Worm (Caenorhabditis elegans) whole organism, late embryonic: ENCODE results near the gene egl-44.

Experiments used
- K09A11.1 ChIP-seq: sonication (generic microtip); optimal IDR thresholded peaks from 2 replicates; lab custom pipeline; 2017; ENCODE audit warnings: antibody characterized with exemption, mild to moderate bottlenecking, missing genetic modification characterization, missing compliant biosample characterization; ENCODE audit not compliant: insufficient read depth
- T23F11.4 ChIP-seq: fragments of 200-800 bp; sonication (Bioruptor generic); optimal IDR thresholded peaks from 2 replicates; lab custom pipeline; 2018; ENCODE audit warnings: mild to moderate bottlenecking, missing genetic modification characterization, missing compliant biosample characterization
- ahr-1 ChIP-seq: sonication (generic microtip); optimal IDR thresholded peaks from 2 replicates; lab custom pipeline; 2016; ENCODE audit warnings: missing genetic modification characterization, missing compliant biosample characterization
- ama-1 ChIP-seq: fragments of 150-350 bp; optimal IDR thresholded peaks from 2 replicates; lab custom pipeline; 2014
- ceh-30 ChIP-seq: fragments of 150-350 bp; optimal IDR thresholded peaks from 2 replicates; lab custom pipeline; 2014; ENCODE audit warnings: missing biosample characterization, missing genetic modification characterization
- ceh-31 ChIP-seq: sonication (generic microtip); optimal IDR thresholded peaks from 2 replicates; lab custom pipeline; 2016; ENCODE audit warnings: missing genetic modification characterization, missing compliant biosample characterization
- ceh-9 ChIP-seq: sonication (generic microtip); optimal IDR thresholded peaks from 2 replicates; lab custom pipeline; 2016; ENCODE audit warnings: mild to moderate bottlenecking, missing genetic modification characterization, inconsistent platforms, missing compliant biosample characterization
- ets-4 ChIP-seq: sonication (generic microtip); optimal IDR thresholded peaks from 2 replicates; lab custom pipeline; 2016; ENCODE audit warnings: missing genetic modification characterization, missing compliant biosample characterization
- hlh-13 ChIP-seq: fragments of 200-800 bp; sonication (Bioruptor generic); optimal IDR thresholded peaks from 2 replicates; lab custom pipeline; 2018; ENCODE audit warnings: mild to moderate bottlenecking, missing genetic modification characterization, missing compliant biosample characterization
- hlh-15 ChIP-seq: sonication (generic microtip); optimal IDR thresholded peaks from 2 replicates; lab custom pipeline; 2016; ENCODE audit warnings: missing genetic modification characterization, missing compliant biosample characterization
- nfya-1 ChIP-seq: sonication (generic microtip); optimal IDR thresholded peaks from 2 replicates; lab custom pipeline; 2017; ENCODE audit warnings: missing genetic modification characterization, mild to moderate bottlenecking, missing compliant biosample characterization, antibody characterized with exemption, moderate library complexity
- pag-3 ChIP-seq: sonication (generic microtip); optimal IDR thresholded peaks from 2 replicates; lab custom pipeline; 2016; ENCODE audit warnings: missing compliant biosample characterization, missing genetic modification characterization, borderline replicate concordance
- pha-4 ChIP-seq: fragments of 150-350 bp; optimal IDR thresholded peaks from 2 replicates; lab custom pipeline; 2018; ENCODE audit warnings: missing biosample characterization, missing genetic modification reagents, missing genetic modification characterization
- pros-1 ChIP-seq: fragments of 150-350 bp; optimal IDR thresholded peaks from 2 replicates; lab custom pipeline; 2014; ENCODE audit warnings: missing biosample characterization, missing genetic modification reagents, missing genetic modification characterization
- ref-2 ChIP-seq: sonication (generic microtip); optimal IDR thresholded peaks from 2 replicates; lab custom pipeline; 2016; ENCODE audit warnings: missing genetic modification characterization, missing compliant biosample characterization
- sdc-2 ChIP-seq: sonication (generic microtip); optimal IDR thresholded peaks from 2 replicates; lab custom pipeline; 2016; ENCODE audit warnings: missing genotype, missing genetic modification characterization, missing compliant biosample characterization
- sox-4 ChIP-seq: sonication (generic microtip); optimal IDR thresholded peaks from 2 replicates; lab custom pipeline; 2017; ENCODE audit warnings: mild to moderate bottlenecking, missing genetic modification characterization, inconsistent platforms, missing compliant biosample characterization
- unc-86 ChIP-seq: sonication (generic microtip); optimal IDR thresholded peaks from 2 replicates; lab custom pipeline; 2016; ENCODE audit warnings: missing genetic modification characterization, missing compliant biosample characterization

The egl-44 gene

DNA sequence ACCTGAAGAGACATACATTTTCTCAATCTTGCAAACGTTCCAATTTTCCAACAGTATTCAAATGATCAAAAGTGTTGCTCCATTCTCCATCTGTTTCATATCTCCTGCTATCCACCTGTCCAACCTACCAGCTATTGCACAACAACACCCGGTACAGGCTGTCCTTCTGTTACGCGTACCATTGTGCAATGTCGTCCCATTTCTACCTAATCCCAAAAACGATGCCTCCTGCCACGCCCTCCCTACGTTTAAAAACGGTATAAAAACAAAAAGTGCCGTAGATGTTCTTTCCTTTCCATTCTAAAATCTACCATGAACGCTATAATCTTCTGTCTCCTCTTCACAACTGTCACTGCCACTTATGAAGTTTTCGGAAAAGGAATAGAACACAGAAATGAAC lies 59.6 kb downstream of the egl-44 start, which contains the start of gene ins-2:
Gene ins-2, plus strand, starts transcription at position 301 of the 400 bp plus-strand sequence.
- TF ChIP-seq sdc-2 (tag; lab: Kevin White, UChicago) (no peak), hlh-15 (no peak), unc-86 (tag; lab: Kevin White, UChicago) (no peak), T23F11.4 (GFP tag; lab: Kevin White, UChicago) (no peak), ahr-1 (tag; lab: Kevin White, UChicago) (no peak), ceh-9 (tag; lab: Kevin White, UChicago) (no peak), pag-3 (tag; lab: Kevin White, UChicago) (no peak), ref-2 (tag; lab: Kevin White, UChicago) (no peak), ceh-31 (no peak), nfya-1 (tag; lab: Kevin White, UChicago) (no peak), ama-1 (lab: Kevin White, UChicago) (no peak), hlh-13 (no peak), ceh-30 (no peak), K09A11.1 (tag; lab: Kevin White, UChicago) (no peak), ets-4 (tag; lab: Kevin White, UChicago) (no peak), sox-4 (tag; lab: Kevin White, UChicago) (no peak), pros-1 (no peak), pha-4 (tag; lab: Kevin White, UChicago) (no peak)
